Worm (Caenorhabditis elegans): Measurements from ENCODE around the gene pqn-83.

DNA sequence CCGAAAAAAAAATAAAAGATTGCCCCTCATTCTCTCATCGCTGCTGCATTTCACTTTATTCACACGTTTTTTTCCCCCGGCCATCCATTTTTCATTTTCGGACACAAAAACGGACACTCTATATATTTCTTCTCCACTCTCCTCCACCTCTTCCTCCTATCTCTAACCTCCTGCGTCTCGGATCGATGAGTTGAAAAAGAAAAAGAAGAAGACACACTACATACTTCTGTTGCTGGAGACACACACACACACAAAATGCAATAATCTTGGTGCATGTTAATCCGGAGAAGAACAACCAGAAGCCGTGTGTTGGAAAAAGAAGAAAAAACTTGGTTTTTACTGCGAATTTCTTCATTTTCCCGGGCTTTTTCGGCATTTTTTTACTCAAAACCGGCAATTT lies 6.7 kb upstream of the pqn-83 start:
- TF ChIP-seq W03F9.2 (tag; optimal IDR thresholded peaks at IDR 0.05) (no peak), him-1 (tag; optimal IDR thresholded peaks at IDR 0.05) (no peak)
